Fruit fly (Drosophila melanogaster) whole organism, wandering third instar larva: Measurements from ENCODE around the gene Cep135.

Experiments
- Abd-B ChIP-seq: fragments of >200 bp; optimal IDR thresholded peaks from 2 replicates; lab custom pipeline; 2017; ENCODE audit warnings: missing biosample characterization, missing genetic modification characterization
- CG32264 ChIP-seq: fragments of 200-800 bp; sonication (Bioruptor generic); optimal IDR thresholded peaks from 2 replicates; lab custom pipeline; 2016; ENCODE audit warnings: missing biosample characterization, missing genetic modification characterization
- CG9705 ChIP-seq: fragments of 200-800 bp; sonication (Bioruptor generic); optimal IDR thresholded peaks from 2 replicates; lab custom pipeline; 2018; ENCODE audit warnings: missing biosample characterization, mild to moderate bottlenecking, missing genetic modification characterization
- CrebA ChIP-seq: fragments of 200-800 bp; sonication (Bioruptor generic); optimal IDR thresholded peaks from 2 replicates; lab custom pipeline; 2016; ENCODE audit warnings: missing biosample characterization, mild to moderate bottlenecking, missing genetic modification characterization, borderline replicate concordance
- Dfd ChIP-seq: fragments of >200 bp; optimal IDR thresholded peaks from 2 replicates; lab custom pipeline; 2017; ENCODE audit warnings: missing biosample characterization, missing genetic modification characterization
- Dif ChIP-seq: fragments of 200-275, 200-300 bp; sonication (Bioruptor generic); optimal IDR thresholded peaks from 2 replicates; lab custom pipeline; 2018; ENCODE audit warnings: missing biosample characterization, missing genetic modification characterization; ENCODE audit not compliant: partially characterized antibody
- GATAd ChIP-seq: sonication (Bioruptor generic); optimal IDR thresholded peaks from 2 replicates; lab custom pipeline; 2016; ENCODE audit warnings: missing biosample characterization, missing genetic modification characterization
- HLH106 ChIP-seq: fragments of 200-800 bp; optimal IDR thresholded peaks from 3 replicates; lab custom pipeline; 2019; ENCODE audit warnings: missing biosample characterization, mild to moderate bottlenecking, missing genetic modification characterization, moderate library complexity
- Hnf4 ChIP-seq: fragments of 200-800 bp; sonication (Bioruptor generic); optimal IDR thresholded peaks from 2 replicates; lab custom pipeline; 2016; ENCODE audit warnings: missing biosample characterization, mild to moderate bottlenecking, missing genetic modification characterization
- Hr78 ChIP-seq: fragments of >200 bp; optimal IDR thresholded peaks from 2 replicates; lab custom pipeline; 2017; ENCODE audit warnings: missing biosample characterization, missing genetic modification characterization
- Hr83 ChIP-seq: fragments of 200-300 bp; sonication (Bioruptor generic); optimal IDR thresholded peaks from 2 replicates; lab custom pipeline; 2016; ENCODE audit warnings: missing biosample characterization, mild to moderate bottlenecking, missing genetic modification characterization, moderate library complexity; ENCODE audit not compliant: poor library complexity, severe bottlenecking
- Jra ChIP-seq: sonication (Bioruptor generic); optimal IDR thresholded peaks from 2 replicates; lab custom pipeline; 2016; ENCODE audit warnings: missing biosample characterization, missing genetic modification characterization
- Mio ChIP-seq: sonication (Bioruptor generic); optimal IDR thresholded peaks from 2 replicates; lab custom pipeline; 2016; ENCODE audit warnings: missing biosample characterization, missing genetic modification characterization
- Myc ChIP-seq: fragments of >200 bp; optimal IDR thresholded peaks from 2 replicates; lab custom pipeline; 2017
- N ChIP-seq: fragments of >200 bp; optimal IDR thresholded peaks from 2 replicates; lab custom pipeline; 2018; ENCODE audit warnings: missing biosample characterization, missing external identifiers, missing genetic modification characterization
- OdsH ChIP-seq: fragments of 200-800 bp; sonication (Bioruptor generic); optimal IDR thresholded peaks from 2 replicates; lab custom pipeline; 2016; ENCODE audit warnings: missing biosample characterization, mild to moderate bottlenecking, missing genetic modification characterization
- Rel ChIP-seq, 2 experiments: fragments of 200-800 bp; sonication (Bioruptor generic) in 1 of 2; optimal IDR thresholded peaks; 2 replicates in 1 of 2; 3 replicates in 1 of 2; lab custom pipeline; 2016 to 2019; ENCODE audit warnings: mild to moderate bottlenecking in 2 of 2, missing biosample characterization in 2 of 2, missing genetic modification characterization in 2 of 2, moderate library complexity in 1 of 2
- Sp1 ChIP-seq: fragments of 200-800 bp; sonication (Bioruptor generic); optimal IDR thresholded peaks from 3 replicates; lab custom pipeline; 2019; ENCODE audit warnings: missing biosample characterization, mild to moderate bottlenecking, missing genetic modification characterization, moderate library complexity
- Vsx2 ChIP-seq: fragments of 200-300, 225-300 bp; sonication (Bioruptor generic); optimal IDR thresholded peaks from 2 replicates; lab custom pipeline; 2018; ENCODE audit warnings: missing biosample characterization, missing genetic modification characterization; ENCODE audit not compliant: partially characterized antibody
- br ChIP-seq: fragments of 200-800 bp; sonication (Bioruptor generic); optimal IDR thresholded peaks from 2 replicates; lab custom pipeline; 2016; ENCODE audit warnings: missing biosample characterization, missing genetic modification characterization
- brk ChIP-seq: fragments of 200-800 bp; sonication (Bioruptor generic); optimal IDR thresholded peaks from 2 replicates; lab custom pipeline; 2016; ENCODE audit warnings: missing biosample characterization, mild to moderate bottlenecking, missing genetic modification characterization
- dl ChIP-seq, 2 experiments: fragments of 175-275, 200-275 bp in 1 of 2; fragments of 200-275 bp in 1 of 2; sonication (Bioruptor generic); optimal IDR thresholded peaks; lab custom pipeline; 2018; ENCODE audit warnings: mild to moderate bottlenecking in 2 of 2, missing biosample characterization in 2 of 2, missing genetic modification characterization in 2 of 2, moderate library complexity in 2 of 2; ENCODE audit not compliant: partially characterized antibody in 2 of 2, insufficient read depth in 1 of 2
- dmrt93B ChIP-seq: fragments of 200-800 bp; sonication (Bioruptor generic); optimal IDR thresholded peaks from 2 replicates; lab custom pipeline; 2018; ENCODE audit warnings: missing biosample characterization, mild to moderate bottlenecking, missing genetic modification characterization
- dsf ChIP-seq: sonication (Bioruptor generic); optimal IDR thresholded peaks from 2 replicates; lab custom pipeline; 2016; ENCODE audit warnings: missing biosample characterization, missing genetic modification characterization, borderline replicate concordance
- ey ChIP-seq: fragments of 200-800 bp; sonication (Bioruptor generic); optimal IDR thresholded peaks from 2 replicates; lab custom pipeline; 2016; ENCODE audit warnings: missing biosample characterization, missing genetic modification characterization
- foxo ChIP-seq, 2 experiments: fragments of 200-800 bp; sonication (Bioruptor generic); optimal IDR thresholded peaks; 2 replicates in 1 of 2; 3 replicates in 1 of 2; lab custom pipeline; 2016 to 2017; ENCODE audit warnings: missing biosample characterization in 2 of 2, missing genetic modification characterization in 2 of 2
- fru ChIP-seq: fragments of 200-800 bp; sonication (Bioruptor generic); optimal IDR thresholded peaks from 3 replicates; lab custom pipeline; 2016; ENCODE audit warnings: missing biosample characterization, mild to moderate bottlenecking, missing genetic modification characterization
- h ChIP-seq: fragments of 200-800 bp; sonication (Bioruptor generic); optimal IDR thresholded peaks from 3 replicates; lab custom pipeline; 2016; ENCODE audit warnings: missing biosample characterization, mild to moderate bottlenecking, missing genetic modification characterization
- jim ChIP-seq: fragments of 175-275, 200-325 bp; sonication (Bioruptor generic); optimal IDR thresholded peaks from 2 replicates; lab custom pipeline; 2016; ENCODE audit warnings: missing biosample characterization, mild to moderate bottlenecking, missing genetic modification characterization
- lola ChIP-seq: fragments of >200 bp; optimal IDR thresholded peaks from 2 replicates; lab custom pipeline; 2017; ENCODE audit warnings: missing biosample characterization, missing genetic modification characterization
- psq ChIP-seq: fragments of 200-800 bp; sonication (Bioruptor generic); optimal IDR thresholded peaks from 3 replicates; lab custom pipeline; 2017; ENCODE audit warnings: missing biosample characterization, mild to moderate bottlenecking, missing genetic modification characterization, moderate library complexity
- rgr ChIP-seq: fragments of 200-800 bp; sonication (Bioruptor generic); optimal IDR thresholded peaks from 3 replicates; lab custom pipeline; 2016; ENCODE audit warnings: missing biosample characterization, mild to moderate bottlenecking, missing genetic modification characterization
- sage ChIP-seq: fragments of 200-800 bp; sonication (Bioruptor generic); optimal IDR thresholded peaks from 2 replicates; lab custom pipeline; 2016; ENCODE audit warnings: missing biosample characterization, mild to moderate bottlenecking, missing genetic modification characterization
- sv ChIP-seq: fragments of 200-800 bp; sonication (Bioruptor generic); optimal IDR thresholded peaks from 3 replicates; lab custom pipeline; 2016; ENCODE audit warnings: missing biosample characterization, missing genetic modification characterization
- tai ChIP-seq: sonication (Bioruptor generic); optimal IDR thresholded peaks from 2 replicates; lab custom pipeline; 2016; ENCODE audit warnings: missing biosample characterization, missing genetic modification characterization
- usp ChIP-seq: fragments of >200 bp; optimal IDR thresholded peaks from 2 replicates; lab custom pipeline; 2017; ENCODE audit warnings: missing biosample characterization, missing genetic modification characterization
- woc ChIP-seq: sonication (Bioruptor generic); optimal IDR thresholded peaks from 2 replicates; lab custom pipeline; 2016; ENCODE audit warnings: missing biosample characterization, mild to moderate bottlenecking, missing genetic modification characterization

Cep135 gene

dm6 chr3L:15093929-15094588 lies 22.5 kb upstream of the Cep135 start:
- TF ChIP-seq N (GFP tag; lab: Kevin White, UChicago): no peak
- peak; percentile 2 for TF ChIP-seq woc (GFP tag; lab: Kevin White, UChicago)
- TF ChIP-seq CG9705: peak; percentile 4
- peak; percentile 18 for TF ChIP-seq fru (GFP tag; lab: Kevin White, UChicago)
- TF ChIP-seq h (GFP tag; lab: Kevin White, UChicago): peak; percentile 50
- TF ChIP-seq OdsH (GFP tag; lab: Kevin White, UChicago): peak; percentile 15
- no peak for TF ChIP-seq dl (GFP tag; optimal IDR thresholded peaks at IDR 0.05; lab: Kevin White, UChicago; ENCODE audit: insufficient read depth in 1 of 2, partially characterized antibody in 2 of 2)
- no peak for TF ChIP-seq dmrt93B (GFP tag; lab: Kevin White, UChicago)
- no peak for TF ChIP-seq lola (GFP tag; lab: Kevin White, UChicago)
- TF ChIP-seq usp (GFP tag; lab: Kevin White, UChicago): no peak
- TF ChIP-seq GATAd (GFP tag; lab: Kevin White, UChicago): no peak
- peak; percentile 5 for TF ChIP-seq Jra (GFP tag; lab: Kevin White, UChicago)
- TF ChIP-seq Abd-B: no peak
- TF ChIP-seq foxo (GFP tag; optimal IDR thresholded peaks at IDR 0.05; lab: Kevin White, UChicago): no peak
- no peak for TF ChIP-seq CrebA
- TF ChIP-seq Hnf4 (GFP tag; lab: Kevin White, UChicago): no peak
- TF ChIP-seq dsf (GFP tag; lab: Kevin White, UChicago): no peak
- no peak for TF ChIP-seq Dfd (GFP tag; lab: Kevin White, UChicago)
- TF ChIP-seq br (GFP tag; lab: Kevin White, UChicago): peak; percentile 26
- peak; percentile 0 for TF ChIP-seq psq (GFP tag; lab: Kevin White, UChicago)
- peak; percentile 26 for TF ChIP-seq brk (GFP tag; lab: Kevin White, UChicago)
- TF ChIP-seq rgr (GFP tag; lab: Kevin White, UChicago): peak; percentile 21
- no peak for TF ChIP-seq Hr78
- no peak for TF ChIP-seq Rel (GFP tag; optimal IDR thresholded peaks at IDR 0.05; lab: Kevin White, UChicago)
- TF ChIP-seq Rel (tag; optimal IDR thresholded peaks at IDR 0.05; lab: Kevin White, UChicago): no peak
- no peak for TF ChIP-seq Sp1 (GFP tag; lab: Kevin White, UChicago)
- TF ChIP-seq tai (GFP tag; lab: Kevin White, UChicago): no peak
- TF ChIP-seq sage (GFP tag; lab: Kevin White, UChicago): peak; percentile 28
- TF ChIP-seq Hr83 (GFP tag; lab: Kevin White, UChicago): peak; percentile 6
- TF ChIP-seq ey: peak; percentile 29
- no peak for TF ChIP-seq jim (GFP tag; lab: Kevin White, UChicago)
- no peak for TF ChIP-seq Myc (lab: Kevin White, UChicago)

- TF ChIP-seq Abd-B (no peak), jim (GFP tag; lab: Kevin White, UChicago) (no peak), Jra (GFP tag; lab: Kevin White, UChicago) (no peak), rgr (GFP tag; lab: Kevin White, UChicago) (peak; percentile 48), brk (GFP tag; lab: Kevin White, UChicago) (peak; percentile 11), Mio (GFP tag; lab: Kevin White, UChicago) (no peak), CG9705 (peak; percentile 21), woc (GFP tag; lab: Kevin White, UChicago) (peak; percentile 74), foxo (GFP tag; optimal IDR thresholded peaks at IDR 0.05; lab: Kevin White, UChicago) (peak in 1 of 2 experiments; percentile 61), Vsx2 (GFP tag; lab: Kevin White, UChicago) (no peak), GATAd (GFP tag; lab: Kevin White, UChicago) (no peak), h (GFP tag; lab: Kevin White, UChicago) (peak; percentile 61), ey (peak; percentile 14), N (GFP tag; lab: Kevin White, UChicago) (no peak), lola (GFP tag; lab: Kevin White, UChicago) (peak; percentile 46), fru (GFP tag; lab: Kevin White, UChicago) (peak; percentile 45), Hnf4 (GFP tag; lab: Kevin White, UChicago) (peak; percentile 28), tai (GFP tag; lab: Kevin White, UChicago) (no peak), Dif (GFP tag; lab: Kevin White, UChicago) (no peak), Hr78 (no peak), CG32264 (GFP tag; lab: Kevin White, UChicago) (no peak), Rel (GFP tag; optimal IDR thresholded peaks at IDR 0.05; lab: Kevin White, UChicago) (no peak), Rel (tag; optimal IDR thresholded peaks at IDR 0.05; lab: Kevin White, UChicago) (no peak), Myc (lab: Kevin White, UChicago) (peak; percentile 66), Dfd (GFP tag; lab: Kevin White, UChicago) (no peak), sv (GFP tag; lab: Kevin White, UChicago) (peak; percentile 26), dsf (GFP tag; lab: Kevin White, UChicago) (peak; percentile 33), HLH106 (tag; lab: Kevin White, UChicago) (peak; percentile 59), OdsH (GFP tag; lab: Kevin White, UChicago) (peak; percentile 41), sage (GFP tag; lab: Kevin White, UChicago) (peak; percentile 48), dmrt93B (GFP tag; lab: Kevin White, UChicago) (peak; percentile 54), psq (GFP tag; lab: Kevin White, UChicago) (peak; percentile 50), Sp1 (GFP tag; lab: Kevin White, UChicago) (peak; percentile 35)
Observed at dm6 chr3L:15094589-15095288, 21.8 kb upstream of the Cep135 start, which contains the start of the genes sstn, Plp and GlyRS. Gene sstn (minus strand): TSS chr3L:15094719. Gene Plp (minus strand): TSS chr3L:15094724. Gene GlyRS (plus strand): TSS chr3L:15095142.
